Fruit fly (Drosophila melanogaster): ENCODE data around the gene RpS19a.

Gene RpS19a

DNA sequence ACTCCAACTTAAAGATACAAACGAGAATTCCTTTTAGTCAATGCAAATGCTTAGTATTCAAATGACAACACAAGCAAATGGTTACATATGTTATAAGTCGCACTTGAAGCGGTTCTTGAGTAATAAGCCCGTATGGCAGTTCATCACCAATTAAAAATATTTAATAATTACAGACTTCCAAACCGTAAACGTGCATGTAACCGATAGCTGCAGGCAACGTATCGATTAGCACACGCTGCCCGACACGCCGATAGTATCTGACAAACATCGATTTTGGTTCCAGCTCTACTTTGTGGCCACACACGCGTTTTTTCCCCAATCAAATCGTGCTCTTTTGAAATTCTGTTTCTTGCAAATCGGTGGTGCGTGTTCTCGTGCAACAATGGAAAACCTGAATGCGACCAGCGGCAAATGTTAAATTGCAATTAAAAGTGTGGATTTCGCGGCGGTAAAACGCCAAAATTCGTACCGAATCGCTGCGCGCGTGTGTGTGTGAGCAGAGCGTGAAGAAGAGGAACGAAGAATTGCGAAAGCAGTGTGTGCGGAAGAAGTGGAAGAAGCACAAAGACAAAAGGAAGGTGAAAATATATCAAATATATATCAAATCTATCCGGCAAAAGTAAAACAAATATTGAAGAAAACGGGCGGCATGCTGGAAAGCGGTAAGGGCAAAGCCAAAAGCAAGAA lies 38.6 kb upstream of the RpS19a start, which contains the start of the genes CG9784 and Nup153 (continued):
- TF ChIP-seq CG12236 (GFP tag; optimal IDR thresholded peaks at IDR 0.05) (no peak), phol (tag; optimal IDR thresholded peaks at IDR 0.05) (no peak), Mes4 (GFP tag; optimal IDR thresholded peaks at IDR 0.05) (no peak), Mrtf (GFP tag; IDR thresholded peaks at IDR 0.05) (no peak), pho (GFP tag; optimal IDR thresholded peaks at IDR 0.05) (no peak), chn (GFP tag; optimal IDR thresholded peaks at IDR 0.05) (no peak), CG15479 (GFP tag; optimal IDR thresholded peaks at IDR 0.05) (peak; percentile 62), Aef1 (GFP tag; IDR thresholded peaks at IDR 0.05) (no peak), CG11504 (tag; optimal IDR thresholded peaks at IDR 0.05) (no peak), ato (GFP tag; IDR thresholded peaks at IDR 0.05; ENCODE audit: partially characterized antibody) (peak; percentile 93), CG3281 (GFP tag; optimal IDR thresholded peaks at IDR 0.05) (no peak), Abd-B (GFP tag; optimal IDR thresholded peaks at IDR 0.05) (no peak), NK7.1 (GFP tag; optimal IDR thresholded peaks at IDR 0.05) (no peak), HHEX (GFP tag; optimal IDR thresholded peaks at IDR 0.05) (no peak), corto (GFP tag; optimal IDR thresholded peaks at IDR 0.05) (no peak), hbn (GFP tag; IDR thresholded peaks at IDR 0.05; ENCODE audit: partially characterized antibody) (peak; percentile 87), CG12155 (GFP tag; optimal IDR thresholded peaks at IDR 0.05) (peak; percentile 95), chinmo (GFP tag; IDR thresholded peaks at IDR 0.05; ENCODE audit: partially characterized antibody) (peak; percentile 97), CG5245 (GFP tag; optimal IDR thresholded peaks at IDR 0.05) (no peak), so (GFP tag; IDR thresholded peaks at IDR 0.05) (no peak), CG12219 (GFP tag; optimal IDR thresholded peaks at IDR 0.05) (no peak), CG7372 (GFP tag; IDR thresholded peaks at IDR 0.05) (no peak), rib (GFP tag; IDR thresholded peaks at IDR 0.05) (peak; percentile 51), sqz (GFP tag; optimal IDR thresholded peaks at IDR 0.05) (no peak), lola (GFP tag; optimal IDR thresholded peaks at IDR 0.05) (no peak), CG2875 (GFP tag; optimal IDR thresholded peaks at IDR 0.05) (no peak), CG7839 (tag; optimal IDR thresholded peaks at IDR 0.05) (no peak), CG6254 (GFP tag; optimal IDR thresholded peaks at IDR 0.05) (no peak), Doc3 (GFP tag; IDR thresholded peaks at IDR 0.05; ENCODE audit: partially characterized antibody) (peak; percentile 89), sens-2 (GFP tag; IDR thresholded peaks at IDR 0.05) (0 out of 2 replicates have a peak, but pooled peaks have one; percentile 18), inv (GFP tag; IDR thresholded peaks at IDR 0.05; ENCODE audit: partially characterized antibody) (peak; percentile 96), Nf-YA (GFP tag; IDR thresholded peaks at IDR 0.05) (no peak), CG8924 (tag; optimal IDR thresholded peaks at IDR 0.05) (peak; percentile 9), Rx (GFP tag; IDR thresholded peaks at IDR 0.05) (no peak), Ravus (GFP tag; IDR thresholded peaks at IDR 0.05) (no peak), CG9215 (GFP tag; IDR thresholded peaks at IDR 0.05) (0 out of 2 replicates have a peak, but pooled peaks have one; percentile 30), gcm (GFP tag; optimal IDR thresholded peaks at IDR 0.05) (no peak), cas (GFP tag; IDR thresholded peaks at IDR 0.05) (no peak), onecut (GFP tag; IDR thresholded peaks at IDR 0.05) (peak; percentile 26; the same call in 1 of the 2 replicates), CG12659 (GFP tag; optimal IDR thresholded peaks at IDR 0.05) (no peak), abd-A (tag; optimal IDR thresholded peaks at IDR 0.05) (no peak), Hr39 (optimal IDR thresholded peaks at IDR 0.05) (no peak), sug (tag; optimal IDR thresholded peaks at IDR 0.05) (no peak), wor (GFP tag; IDR thresholded peaks at IDR 0.05) (no peak), CG7786 (GFP tag; optimal IDR thresholded peaks at IDR 0.05) (no peak), CG10959 (GFP tag; IDR thresholded peaks at IDR 0.05) (no peak), luna (GFP tag; optimal IDR thresholded peaks at IDR 0.05) (no peak), CoRest (tag; optimal IDR thresholded peaks at IDR 0.05) (no peak), btn (GFP tag; optimal IDR thresholded peaks at IDR 0.05) (no peak), Hand (GFP tag; optimal IDR thresholded peaks at IDR 0.05) (no peak)
